Fruit fly (Drosophila melanogaster) whole organism, prepupa: Measurements from ENCODE around the gene mRpS33.

Source experiments
- Blimp-1 ChIP-seq: fragments of 200-800 bp; sonication (Bioruptor generic); optimal IDR thresholded peaks from 3 replicates; lab custom pipeline; 2017; ENCODE audit warnings: missing biosample characterization, missing genetic modification characterization, mild to moderate bottlenecking, moderate library complexity, missing genetic modification reagents
- CG10631 ChIP-seq: fragments of 200-800 bp; sonication (Bioruptor generic); optimal IDR thresholded peaks from 2 replicates; lab custom pipeline; 2016; ENCODE audit warnings: missing biosample characterization, missing genetic modification characterization
- CG10669 ChIP-seq: fragments of 200-800 bp; sonication (Bioruptor generic); optimal IDR thresholded peaks from 3 replicates; lab custom pipeline; 2018; ENCODE audit warnings: missing biosample characterization, mild to moderate bottlenecking, missing genetic modification characterization, moderate library complexity
- CG11294 ChIP-seq: fragments of 200-800 bp; sonication (Bioruptor generic); IDR thresholded peaks from 2 replicates; pipeline ENCODE4 v1.3.6; 2022; ENCODE audit warnings: missing biosample characterization, missing genetic modification characterization
- CG11902 ChIP-seq: fragments of 200-800 bp; sonication (Bioruptor generic); optimal IDR thresholded peaks from 3 replicates; lab custom pipeline; 2016; ENCODE audit warnings: missing biosample characterization, missing genetic modification characterization
- CG15336 ChIP-seq: fragments of 200-800 bp; sonication (Bioruptor generic); IDR thresholded peaks from 2 replicates; pipeline ENCODE4 v1.3.6; 2022; ENCODE audit warnings: missing biosample characterization, missing genetic modification characterization
- CG3032 ChIP-seq: fragments of 200-800 bp; optimal IDR thresholded peaks from 2 replicates; lab custom pipeline; 2019; ENCODE audit warnings: missing biosample characterization, mild to moderate bottlenecking, missing genetic modification characterization, moderate library complexity
- CG31627 ChIP-seq: fragments of 200-800 bp; sonication (Bioruptor generic); optimal IDR thresholded peaks from 3 replicates; lab custom pipeline; 2016; ENCODE audit warnings: missing biosample characterization, missing genetic modification characterization
- CG32006 ChIP-seq: fragments of 200-800 bp; sonication (Bioruptor generic); optimal IDR thresholded peaks from 3 replicates; lab custom pipeline; 2017; ENCODE audit warnings: missing biosample characterization, mild to moderate bottlenecking, missing genetic modification characterization
- CG34406 ChIP-seq: fragments of 200-800 bp; sonication (Bioruptor generic); optimal IDR thresholded peaks from 3 replicates; lab custom pipeline; 2016; ENCODE audit warnings: missing biosample characterization, missing genetic modification characterization
- CG3919 ChIP-seq: fragments of 200-800 bp; sonication (Bioruptor generic); optimal IDR thresholded peaks from 3 replicates; lab custom pipeline; 2016; ENCODE audit warnings: missing biosample characterization, missing genetic modification characterization
- CG4318 ChIP-seq: fragments of 200-800 bp; sonication (Bioruptor generic); optimal IDR thresholded peaks from 3 replicates; lab custom pipeline; 2017; ENCODE audit warnings: missing biosample characterization, mild to moderate bottlenecking, missing genetic modification characterization
- CG6276 ChIP-seq: fragments of 200-800 bp; sonication (Bioruptor generic); optimal IDR thresholded peaks from 2 replicates; lab custom pipeline; 2017; ENCODE audit warnings: missing biosample characterization, mild to moderate bottlenecking, missing genetic modification characterization
- CG6792 ChIP-seq: fragments of 200-800 bp; sonication (Bioruptor generic); optimal IDR thresholded peaks from 3 replicates; lab custom pipeline; 2016; ENCODE audit warnings: missing biosample characterization, missing genetic modification characterization
- CG6854 ChIP-seq: fragments of 200-800 bp; sonication (Bioruptor generic); optimal IDR thresholded peaks from 2 replicates; lab custom pipeline; 2017; ENCODE audit warnings: missing biosample characterization, mild to moderate bottlenecking, missing genetic modification characterization
- CG7368 ChIP-seq: fragments of 200-800 bp; sonication (Bioruptor generic); optimal IDR thresholded peaks from 3 replicates; lab custom pipeline; 2016; ENCODE audit warnings: missing biosample characterization, missing genetic modification characterization
- CG8119 ChIP-seq: fragments of 200-800 bp; sonication (Bioruptor generic); IDR thresholded peaks from 3 replicates; pipeline ENCODE4 v1.3.6; 2022; ENCODE audit warnings: missing biosample characterization, missing genetic modification characterization
- CG8319 ChIP-seq: fragments of 200-800 bp; sonication (Bioruptor generic); optimal IDR thresholded peaks from 3 replicates; lab custom pipeline; 2016; ENCODE audit warnings: missing biosample characterization, missing genetic modification characterization
- CG8632 ChIP-seq: fragments of 200-800 bp; sonication (Bioruptor generic); optimal IDR thresholded peaks from 3 replicates; lab custom pipeline; 2016; ENCODE audit warnings: missing biosample characterization, missing genetic modification characterization
- CG9139 ChIP-seq: fragments of 200-800 bp; sonication (Bioruptor generic); optimal IDR thresholded peaks from 3 replicates; lab custom pipeline; 2017; ENCODE audit warnings: missing biosample characterization, mild to moderate bottlenecking, missing genetic modification characterization
- Eip75B ChIP-seq: fragments of 200-800 bp; sonication (Bioruptor generic); optimal IDR thresholded peaks from 3 replicates; lab custom pipeline; 2016; ENCODE audit warnings: missing biosample characterization, missing genetic modification characterization
- Eip78C ChIP-seq: fragments of 200-800 bp; sonication (Bioruptor generic); peaks from one replicate; lab custom pipeline; 2016; ENCODE audit warnings: missing biosample characterization, missing genetic modification characterization
- Eip93F ChIP-seq: fragments of 200-800 bp; sonication (Bioruptor generic); optimal IDR thresholded peaks from 2 replicates; lab custom pipeline; 2016; ENCODE audit warnings: missing biosample characterization, mild to moderate bottlenecking, missing genetic modification characterization
- Ets21C ChIP-seq: fragments of 200-800 bp; sonication (Bioruptor generic); optimal IDR thresholded peaks from 3 replicates; lab custom pipeline; 2016; ENCODE audit warnings: missing biosample characterization, missing genetic modification characterization
- Ets96B ChIP-seq: fragments of 200-800 bp; optimal IDR thresholded peaks from 2 replicates; lab custom pipeline; 2019; ENCODE audit warnings: missing biosample characterization, mild to moderate bottlenecking, missing genetic modification characterization, moderate library complexity
- Hr38 ChIP-seq: sonication (Bioruptor generic); optimal IDR thresholded peaks from 2 replicates; lab custom pipeline; 2016; ENCODE audit warnings: missing biosample characterization, missing genetic modification characterization
- Hr4 ChIP-seq: fragments of 200-800 bp; sonication (Bioruptor generic); optimal IDR thresholded peaks from 3 replicates; lab custom pipeline; 2016; ENCODE audit warnings: missing biosample characterization, missing genetic modification characterization
- Lpt ChIP-seq: fragments of 200-800 bp; sonication (Bioruptor generic); optimal IDR thresholded peaks from 3 replicates; lab custom pipeline; 2016; ENCODE audit warnings: missing biosample characterization, missing genetic modification characterization
- Met ChIP-seq: fragments of 200-800 bp; sonication (Bioruptor generic); optimal IDR thresholded peaks from 3 replicates; lab custom pipeline; 2016; ENCODE audit warnings: missing biosample characterization, missing genetic modification characterization
- Smox ChIP-seq: fragments of 200-800 bp; sonication (Bioruptor generic); optimal IDR thresholded peaks from 3 replicates; lab custom pipeline; 2016; ENCODE audit warnings: missing biosample characterization, missing genetic modification characterization
- Sox102F ChIP-seq: fragments of 200-800 bp; sonication (Bioruptor generic); optimal IDR thresholded peaks from 2 replicates; lab custom pipeline; 2016; ENCODE audit warnings: missing biosample characterization, mild to moderate bottlenecking, missing genetic modification characterization
- Sox14 ChIP-seq: fragments of 200-800 bp; sonication (Bioruptor generic); optimal IDR thresholded peaks from 3 replicates; lab custom pipeline; 2016; ENCODE audit warnings: missing biosample characterization, missing genetic modification characterization
- Sox15 ChIP-seq: fragments of 200-800 bp; sonication (Bioruptor generic); optimal IDR thresholded peaks from 3 replicates; lab custom pipeline; 2016; ENCODE audit warnings: missing biosample characterization, missing genetic modification characterization
- achi ChIP-seq: fragments of 200-800 bp; sonication (Bioruptor generic); optimal IDR thresholded peaks from 3 replicates; lab custom pipeline; 2016; ENCODE audit warnings: missing biosample characterization, missing genetic modification characterization
- acj6 ChIP-seq: fragments of 200-800 bp; sonication (Bioruptor generic); optimal IDR thresholded peaks from 3 replicates; lab custom pipeline; 2016; ENCODE audit warnings: missing biosample characterization, missing genetic modification characterization
- cyc ChIP-seq: fragments of 200-800 bp; sonication (Bioruptor generic); optimal IDR thresholded peaks from 3 replicates; lab custom pipeline; 2016; ENCODE audit warnings: missing biosample characterization, missing genetic modification characterization
- dac ChIP-seq: fragments of 200-800 bp; sonication (Bioruptor generic); optimal IDR thresholded peaks from 2 replicates; lab custom pipeline; 2017; ENCODE audit warnings: missing biosample characterization, mild to moderate bottlenecking, missing genetic modification characterization
- dsx ChIP-seq: fragments of 200-800 bp; optimal IDR thresholded peaks from 3 replicates; lab custom pipeline; 2019; ENCODE audit warnings: missing biosample characterization, mild to moderate bottlenecking, missing genetic modification characterization, moderate library complexity; ENCODE audit not compliant: poor library complexity, severe bottlenecking
- eg ChIP-seq: fragments of 200-800 bp; sonication (Bioruptor generic); IDR thresholded peaks from 3 replicates; pipeline ENCODE4 v1.3.6; 2022; ENCODE audit warnings: missing biosample characterization, missing genetic modification characterization
- esn ChIP-seq: fragments of 200-800 bp; sonication (Bioruptor generic); optimal IDR thresholded peaks from 2 replicates; lab custom pipeline; 2016; ENCODE audit warnings: missing biosample characterization, mild to moderate bottlenecking, missing genetic modification characterization, moderate library complexity
- fd59A ChIP-seq: fragments of 200-800 bp; sonication (Bioruptor generic); optimal IDR thresholded peaks from 2 replicates; lab custom pipeline; 2017; ENCODE audit warnings: missing biosample characterization, mild to moderate bottlenecking, missing genetic modification characterization, missing genetic modification reagents
- fkh ChIP-seq: fragments of 200-800 bp; sonication (Bioruptor generic); optimal IDR thresholded peaks from 3 replicates; lab custom pipeline; 2017; ENCODE audit warnings: missing biosample characterization, mild to moderate bottlenecking, missing genetic modification characterization, moderate library complexity
- pdm3 ChIP-seq: fragments of 200-800 bp; sonication (Bioruptor generic); optimal IDR thresholded peaks from 3 replicates; lab custom pipeline; 2016; ENCODE audit warnings: missing biosample characterization, missing genetic modification characterization
- salr ChIP-seq, 2 experiments: fragments of 200-800 bp; sonication (Bioruptor generic); optimal IDR thresholded peaks; 3 replicates each; lab custom pipeline; 2016 to 2018; ENCODE audit warnings: missing biosample characterization in 2 of 2, missing genetic modification characterization in 2 of 2, mild to moderate bottlenecking in 1 of 2
- spab ChIP-seq: fragments of 200-800 bp; sonication (Bioruptor generic); optimal IDR thresholded peaks from 2 replicates; lab custom pipeline; 2017; ENCODE audit warnings: missing biosample characterization, mild to moderate bottlenecking, missing genetic modification characterization, missing genetic modification reagents
- ss ChIP-seq, 2 experiments: fragments of 200-800 bp; sonication (Bioruptor generic); optimal IDR thresholded peaks; 2 replicates in 1 of 2; 3 replicates in 1 of 2; lab custom pipeline; 2017 to 2018; ENCODE audit warnings: mild to moderate bottlenecking in 2 of 2, missing biosample characterization in 2 of 2, missing genetic modification characterization in 2 of 2, moderate library complexity in 1 of 2
- vri ChIP-seq: fragments of 200-800 bp; sonication (Bioruptor generic); optimal IDR thresholded peaks from 3 replicates; lab custom pipeline; 2016; ENCODE audit warnings: missing biosample characterization, mild to moderate bottlenecking, missing genetic modification characterization

mRpS33 gene

DNA sequence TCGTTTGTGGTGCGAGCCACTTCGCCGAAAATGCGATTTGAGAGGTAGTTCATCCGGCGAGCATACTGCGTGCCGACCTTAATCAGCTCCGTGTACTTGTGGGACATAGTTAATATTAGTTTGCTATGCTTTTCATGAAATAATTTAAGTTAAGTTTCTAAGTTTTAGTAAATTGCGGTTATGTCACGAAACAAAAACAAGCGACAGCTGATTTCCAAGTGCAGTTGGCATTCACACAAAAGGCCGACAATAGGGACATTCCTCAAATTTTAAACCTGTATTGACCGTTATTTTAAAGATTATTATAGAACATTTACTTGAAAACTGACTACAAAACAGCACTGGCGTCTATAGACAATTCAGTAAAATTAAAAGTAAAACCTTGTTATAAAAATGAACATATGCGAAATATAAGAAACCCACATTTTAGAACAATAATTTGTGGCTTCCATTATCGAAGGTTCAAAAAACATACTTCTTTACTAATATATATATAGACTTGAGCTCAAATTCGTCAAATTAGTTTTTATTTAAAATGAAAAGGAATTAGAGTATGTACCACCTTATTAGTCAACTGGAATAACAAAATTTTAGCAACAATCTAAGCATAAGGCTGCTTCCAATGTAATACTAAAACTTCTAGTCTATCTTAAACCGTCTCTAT, at the start of gene mRpS33:
Gene mRpS33, minus strand, starts transcription at position 224 of the 664 bp plus-strand sequence.
- TF ChIP-seq vri (GFP tag; lab: Kevin White, UChicago), result peak; percentile 49
- TF ChIP-seq Eip75B (GFP tag; lab: Kevin White, UChicago), result no peak
- no peak for TF ChIP-seq CG34406 (GFP tag; lab: Kevin White, UChicago)
- TF ChIP-seq Eip78C (GFP tag; lab: Kevin White, UChicago), result peak; percentile 16

DNA sequence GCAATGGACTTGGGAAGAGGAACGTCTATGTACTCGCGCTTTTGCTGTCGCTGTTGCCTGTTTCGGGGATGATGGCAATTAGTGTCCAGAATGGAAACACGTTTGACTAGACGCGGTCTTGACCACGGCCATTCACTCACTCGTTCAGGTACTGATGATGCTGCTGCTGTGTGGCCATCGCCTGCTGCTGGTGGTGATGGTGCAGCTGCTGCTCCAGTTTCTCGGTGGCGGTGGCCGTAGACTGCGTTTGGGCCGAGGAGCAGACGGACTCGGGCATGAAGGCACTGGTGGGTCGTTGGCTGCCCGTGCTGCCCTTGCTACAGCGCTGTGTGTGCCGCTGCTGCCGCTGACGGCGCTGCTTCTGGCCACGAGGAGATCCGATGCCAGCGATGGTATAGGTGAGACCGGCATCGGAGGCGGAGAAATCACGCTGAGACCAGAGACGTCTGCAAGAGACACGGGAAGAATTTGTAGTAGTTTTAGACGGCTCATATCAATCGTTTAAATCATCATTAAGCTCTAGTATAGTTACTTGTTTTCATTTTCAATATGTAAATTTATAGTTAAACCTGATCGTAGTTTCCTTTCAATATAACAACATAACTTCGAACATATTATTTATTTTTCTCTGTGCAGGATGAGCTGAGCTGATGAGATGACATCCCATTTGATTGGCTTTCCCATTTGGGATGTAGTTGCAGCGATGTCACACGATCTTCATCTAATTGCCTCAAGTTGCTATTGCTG, 49.3 kb upstream of the mRpS33 start:
- peak; percentile 71 for TF ChIP-seq Eip78C (GFP tag; lab: Kevin White, UChicago)
- TF ChIP-seq CG9139, result no peak
- no peak for TF ChIP-seq spab (GFP tag; lab: Kevin White, UChicago)
- TF ChIP-seq Hr4 (GFP tag; lab: Kevin White, UChicago), result no peak
- TF ChIP-seq CG32006 (GFP tag; lab: Kevin White, UChicago), result peak; percentile 72
- peak; percentile 67 for TF ChIP-seq CG8119
- no peak for TF ChIP-seq CG6792 (GFP tag; lab: Kevin White, UChicago)
- no peak for TF ChIP-seq CG7368 (GFP tag; lab: Kevin White, UChicago)
- no peak for TF ChIP-seq ss (GFP tag; optimal IDR thresholded peaks at IDR 0.05; lab: Kevin White, UChicago)
- peak in 1 of 2 experiments; percentile 36 for TF ChIP-seq salr (GFP tag; optimal IDR thresholded peaks at IDR 0.05; lab: Kevin White, UChicago)
- no peak for TF ChIP-seq Blimp-1 (GFP tag; lab: Kevin White, UChicago)
- no peak for TF ChIP-seq vri (GFP tag; lab: Kevin White, UChicago)
- TF ChIP-seq Sox15 (GFP tag; lab: Kevin White, UChicago), result no peak
- TF ChIP-seq CG31627 (GFP tag; lab: Kevin White, UChicago), result no peak
- TF ChIP-seq cyc (GFP tag; lab: Kevin White, UChicago), result no peak
- TF ChIP-seq CG34406 (GFP tag; lab: Kevin White, UChicago), result no peak
- TF ChIP-seq pdm3 (GFP tag; lab: Kevin White, UChicago), result no peak
- TF ChIP-seq CG3919 (GFP tag; lab: Kevin White, UChicago), result no peak
- TF ChIP-seq Lpt (GFP tag; lab: Kevin White, UChicago), result peak; percentile 28
- TF ChIP-seq achi (GFP tag; lab: Kevin White, UChicago), result peak; percentile 24
- no peak for TF ChIP-seq CG8319 (GFP tag; lab: Kevin White, UChicago)
- TF ChIP-seq Ets21C (GFP tag; lab: Kevin White, UChicago), result no peak
- no peak for TF ChIP-seq Hr38
- no peak for TF ChIP-seq CG10631 (GFP tag; lab: Kevin White, UChicago)
- no peak for TF ChIP-seq Eip75B (GFP tag; lab: Kevin White, UChicago)
- TF ChIP-seq CG3032 (tag; lab: Kevin White, UChicago), result no peak
- no peak for TF ChIP-seq fkh
- no peak for TF ChIP-seq CG6854 (GFP tag; lab: Kevin White, UChicago)
- TF ChIP-seq Ets96B (tag; lab: Kevin White, UChicago), result no peak
- TF ChIP-seq CG11294 (GFP tag; lab: Robert Waterston, UW), result no peak
- no peak for TF ChIP-seq Sox14 (GFP tag; lab: Kevin White, UChicago)
- peak; percentile 66 for TF ChIP-seq CG15336 (GFP tag; lab: Robert Waterston, UW)
- no peak for TF ChIP-seq CG8632 (GFP tag; lab: Kevin White, UChicago)
- TF ChIP-seq CG4318 (GFP tag; lab: Kevin White, UChicago), result no peak
- no peak for TF ChIP-seq acj6 (GFP tag; lab: Kevin White, UChicago)
- no peak for TF ChIP-seq esn (GFP tag; lab: Kevin White, UChicago)
- TF ChIP-seq Sox102F (GFP tag; lab: Kevin White, UChicago), result no peak
- peak; percentile 50; the same call in 1 of the 3 replicates for TF ChIP-seq eg (GFP tag; lab: Robert Waterston, UW)
- no peak for TF ChIP-seq CG11902
- TF ChIP-seq Met (GFP tag; lab: Kevin White, UChicago), result no peak
- peak; percentile 45 for TF ChIP-seq CG6276 (GFP tag; lab: Kevin White, UChicago)
- TF ChIP-seq Eip93F (GFP tag; lab: Kevin White, UChicago), result no peak
- no peak for TF ChIP-seq Smox (GFP tag; lab: Kevin White, UChicago)
- TF ChIP-seq CG10669 (GFP tag; lab: Kevin White, UChicago), result no peak
- no peak for TF ChIP-seq dac (GFP tag; lab: Kevin White, UChicago)
- no peak for TF ChIP-seq dsx (GFP tag; lab: Kevin White, UChicago)
- TF ChIP-seq fd59A (GFP tag; lab: Kevin White, UChicago), result no peak
